Worm (Caenorhabditis elegans): ENCODE measurements around the gene wdr-5.3.
A peak's percentile ranks its signal among the peaks of the same experiment; 100 is the strongest.

wdr-5.3 gene

DNA sequence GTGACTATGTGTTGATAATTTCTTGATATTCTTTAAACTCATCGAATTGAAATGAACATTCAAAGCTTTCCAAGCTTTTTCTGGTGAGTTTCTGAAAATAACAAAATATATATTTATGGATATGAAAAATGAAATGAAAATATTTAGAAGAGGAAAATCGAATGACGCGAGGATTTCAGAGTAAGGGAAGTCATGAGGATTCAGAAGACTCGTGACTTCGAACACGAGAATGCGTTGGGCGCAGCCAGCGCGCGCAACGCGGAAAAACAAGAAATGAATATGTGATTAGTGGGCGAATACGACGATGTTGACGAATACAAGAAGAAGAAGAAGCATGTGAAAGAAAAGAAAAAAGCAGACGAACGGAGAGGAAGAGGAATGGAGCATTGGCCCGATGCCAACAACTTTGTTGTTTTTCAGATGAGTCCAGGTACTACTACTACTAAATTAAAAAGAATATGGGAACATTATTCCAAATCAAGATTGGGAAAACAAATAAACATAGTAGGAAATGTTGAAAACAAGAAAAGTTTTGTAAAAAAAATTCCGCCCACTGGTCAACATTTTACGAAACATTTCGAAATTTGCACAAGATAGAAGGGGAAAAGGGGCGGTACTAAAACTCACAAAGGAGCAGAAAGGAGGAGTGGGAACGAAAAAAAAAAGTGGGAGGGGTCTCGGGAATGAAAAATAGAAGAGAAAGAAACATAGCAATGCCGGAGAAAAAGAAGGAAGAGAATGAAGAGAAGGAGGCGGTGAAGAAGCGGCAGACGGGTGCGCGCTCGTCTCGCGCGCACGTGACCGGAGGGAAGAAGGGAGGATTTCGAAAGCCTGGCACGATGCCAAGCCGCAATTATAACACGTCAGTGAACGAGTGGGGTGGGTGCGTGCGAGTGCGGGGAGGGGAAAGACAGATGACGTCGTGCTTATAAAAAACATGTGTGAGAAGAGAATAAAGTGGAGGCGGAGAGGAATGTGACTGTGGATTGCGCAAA is 21.5 kb upstream of the wdr-5.3 start:
- 0 out of 2 replicates have a peak, but pooled peaks have one; percentile 13 for TF ChIP-seq Y67H2A.10 (GFP tag; conservative IDR thresholded peaks at IDR 0.05)
- no peak for TF ChIP-seq hmg-20 (GFP tag; IDR thresholded peaks at IDR 0.05)
- no peak for TF ChIP-seq T07F8.4 (tag; optimal IDR thresholded peaks at IDR 0.05)
- TF ChIP-seq zfh-2 (GFP tag; conservative IDR thresholded peaks at IDR 0.05) = peak; percentile 100
- no peak for TF ChIP-seq C17E4.6 (GFP tag; IDR thresholded peaks at IDR 0.05)
- TF ChIP-seq ccch-3 (GFP tag; optimal IDR thresholded peaks at IDR 0.05) = no peak
- 0 out of 2 replicates have a peak, but pooled peaks have one; percentile 53 for TF ChIP-seq Y79H2A.3 (GFP tag; conservative IDR thresholded peaks at IDR 0.05)
- TF ChIP-seq nhr-90 (tag; optimal IDR thresholded peaks at IDR 0.05) = no peak
- peak; percentile 78 for TF ChIP-seq attf-5 (GFP tag; optimal IDR thresholded peaks at IDR 0.05)
- TF ChIP-seq B0261.1 (tag; optimal IDR thresholded peaks at IDR 0.05) = no peak
- TF ChIP-seq bed-2 (GFP tag; IDR thresholded peaks at IDR 0.05) = no peak
- TF ChIP-seq snpc-1.1 (tag; optimal IDR thresholded peaks at IDR 0.05; ENCODE audit: insufficient read depth) = no peak
- no peak for TF ChIP-seq hlh-12 (tag; optimal IDR thresholded peaks at IDR 0.05)
- TF ChIP-seq F52B5.7 (tag; optimal IDR thresholded peaks at IDR 0.05) = peak; percentile 83
- peak; percentile 30 for TF ChIP-seq lin-54 (GFP tag; optimal IDR thresholded peaks at IDR 0.05)
- TF ChIP-seq nhr-80 (tag; optimal IDR thresholded peaks at IDR 0.05) = peak; percentile 3
- TF ChIP-seq B0336.3 (GFP tag; IDR thresholded peaks at IDR 0.05) = peak; percentile 92
- no peak for TF ChIP-seq unc-130 (GFP tag; optimal IDR thresholded peaks at IDR 0.05)
- TF ChIP-seq ztf-22 (GFP tag; optimal IDR thresholded peaks at IDR 0.05) = peak; percentile 92
- peak; percentile 67 for TF ChIP-seq rcor-1 (GFP tag; IDR thresholded peaks at IDR 0.05)
- no peak for TF ChIP-seq ceh-79 (tag; optimal IDR thresholded peaks at IDR 0.05)
- TF ChIP-seq T26A5.8 (tag; optimal IDR thresholded peaks at IDR 0.05) = no peak
- TF ChIP-seq madf-10 (tag; optimal IDR thresholded peaks at IDR 0.05) = peak; percentile 73
- TF ChIP-seq fkh-3 (tag; optimal IDR thresholded peaks at IDR 0.05) = no peak
- peak; percentile 95 for TF ChIP-seq ceh-27 (GFP tag; optimal IDR thresholded peaks at IDR 0.05)
- TF ChIP-seq somi-1 (GFP tag; optimal IDR thresholded peaks at IDR 0.05) = peak; percentile 96
- TF ChIP-seq pha-4 (tag; optimal IDR thresholded peaks at IDR 0.05) = no peak
- TF ChIP-seq xnd-1 (tag; optimal IDR thresholded peaks at IDR 0.05) = no peak
- no peak for TF ChIP-seq ztf-25 (GFP tag; IDR thresholded peaks at IDR 0.05)
- TF ChIP-seq egrh-3 (GFP tag; IDR thresholded peaks at IDR 0.05) = peak; percentile 94
- TF ChIP-seq ztf-3 (GFP tag; optimal IDR thresholded peaks at IDR 0.05) = peak; percentile 70
- no peak for TF ChIP-seq efl-1 (GFP tag; optimal IDR thresholded peaks at IDR 0.05)
- TF ChIP-seq dpff-1 (tag; optimal IDR thresholded peaks at IDR 0.05) = no peak
- no peak for TF ChIP-seq D2030.7 (GFP tag; IDR thresholded peaks at IDR 0.05)
- no peak for TF ChIP-seq die-1 (tag; optimal IDR thresholded peaks at IDR 0.05)
- peak; percentile 82 for TF ChIP-seq pbrm-1 (GFP tag; IDR thresholded peaks at IDR 0.05)
- TF ChIP-seq F55B11.4 (tag; optimal IDR thresholded peaks at IDR 0.05; ENCODE audit: borderline replicate concordance, insufficient read depth) = no peak
- peak; percentile 56 for TF ChIP-seq F22D6.2 (tag; optimal IDR thresholded peaks at IDR 0.05)
- peak; percentile 74 for TF ChIP-seq gei-17 (GFP tag; optimal IDR thresholded peaks at IDR 0.05)
- TF ChIP-seq ceh-100 (GFP tag; IDR thresholded peaks at IDR 0.05) = peak; percentile 68
- TF ChIP-seq let-526 (GFP tag; IDR thresholded peaks at IDR 0.05) = peak; percentile 81
- peak in 1 of 3 experiments; percentile 85 for TF ChIP-seq lin-35 (GFP tag; optimal IDR thresholded peaks at IDR 0.05)
- TF ChIP-seq ceh-91 (GFP tag; IDR thresholded peaks at IDR 0.05) = no peak
- no peak for TF ChIP-seq B0035.1 (tag; optimal IDR thresholded peaks at IDR 0.05)
- TF ChIP-seq sptf-2 (GFP tag; optimal IDR thresholded peaks at IDR 0.05) = no peak
- TF ChIP-seq nfya-1 (tag; optimal IDR thresholded peaks at IDR 0.05; ENCODE audit: borderline replicate concordance, insufficient read depth) = no peak
- no peak for TF ChIP-seq akir-1 (GFP tag; optimal IDR thresholded peaks at IDR 0.05)
